Fruit fly (Drosophila melanogaster) S2 (cell line): ENCODE data around the gene Ccp84Ae.

ENCODE experiments used
- CG8478 ChIP-seq: fragments of >200 bp; optimal IDR thresholded peaks from 2 replicates; lab custom pipeline; 2018
- CTCF ChIP-seq, 2 experiments: fragments of >200 bp; optimal IDR thresholded peaks; 2 replicates each; lab custom pipeline; 2018

DNA sequence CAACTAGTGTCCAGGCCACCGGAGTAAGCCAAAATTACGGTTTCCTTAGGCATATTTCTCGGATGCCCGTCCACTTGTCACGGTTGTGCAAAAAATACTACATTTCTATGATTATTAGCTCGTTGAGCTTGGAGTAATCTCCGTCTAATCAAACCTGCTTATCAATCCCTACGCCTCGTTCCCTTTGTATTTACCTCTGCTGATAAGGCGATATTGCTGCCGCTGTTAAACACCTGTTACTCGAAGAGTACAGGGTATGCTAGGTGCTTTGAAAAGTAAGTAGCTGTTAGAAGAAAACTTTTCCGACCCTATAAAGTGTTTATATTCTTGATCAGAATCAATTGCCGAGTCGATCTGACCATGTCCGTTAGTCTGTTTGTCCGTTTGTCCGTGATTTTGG is 47.2 kb downstream of the Ccp84Ae start, which contains the start of gene Ass:
- no peak for TF ChIP-seq CG8478
- no peak for TF ChIP-seq CTCF (optimal IDR thresholded peaks at IDR 0.05; lab: Kevin White, UChicago)
